Worm (Caenorhabditis elegans) whole organism, young adult: ENCODE measurements around the gene C13A2.3.

Experiments
- B0035.1 ChIP-seq: sonication (generic microtip); optimal IDR thresholded peaks from 2 replicates; lab custom pipeline; 2016; ENCODE audit warnings: missing genetic modification characterization, mild to moderate bottlenecking, missing compliant biosample characterization, missing genotype, missing genetic modification reagents
- D2030.7 ChIP-seq: fragments of 200-800 bp; sonication (Bioruptor generic); IDR thresholded peaks from 2 replicates; pipeline ENCODE4 v1.3.6; 2022; ENCODE audit warnings: missing genetic modification reagents, missing genetic modification characterization, missing compliant biosample characterization
- F39B2.1 ChIP-seq: fragments of 200-800 bp; sonication (Bioruptor generic); IDR thresholded peaks from 2 replicates; pipeline ENCODE4 v1.3.6; 2022; ENCODE audit warnings: missing genetic modification reagents, missing genetic modification characterization, missing compliant biosample characterization
- F52B5.7 ChIP-seq: sonication (generic microtip); optimal IDR thresholded peaks from 2 replicates; lab custom pipeline; 2016; ENCODE audit warnings: mild to moderate bottlenecking, missing genetic modification characterization, missing compliant biosample characterization
- T07F8.4 ChIP-seq: sonication (generic microtip); optimal IDR thresholded peaks from 2 replicates; lab custom pipeline; 2016; ENCODE audit warnings: mild to moderate bottlenecking, missing genetic modification characterization, moderate library complexity, missing compliant biosample characterization
- T26A5.8 ChIP-seq: sonication (generic microtip); optimal IDR thresholded peaks from 2 replicates; lab custom pipeline; 2016; ENCODE audit warnings: missing genetic modification characterization, missing compliant biosample characterization
- Y53F4B.3 ChIP-seq: fragments of 200-800 bp; sonication (Bioruptor generic); IDR thresholded peaks from 2 replicates; pipeline ENCODE4 v1.3.6; 2022; ENCODE audit warnings: missing genetic modification reagents, missing genetic modification characterization, missing compliant biosample characterization
- Y79H2A.3 ChIP-seq: fragments of 200-800 bp; sonication (Bioruptor generic); conservative IDR thresholded peaks from 2 replicates; pipeline ENCODE4 v1.3.6; 2022; ENCODE audit warnings: missing genetic modification reagents, missing genetic modification characterization, missing compliant biosample characterization
- ZK185.1 ChIP-seq: sonication (generic microtip); optimal IDR thresholded peaks from 2 replicates; lab custom pipeline; 2016; ENCODE audit warnings: mild to moderate bottlenecking, missing genetic modification characterization, missing compliant biosample characterization; ENCODE audit not compliant: poor library complexity, severe bottlenecking
- akir-1 ChIP-seq: fragments of 200-800 bp; sonication (Bioruptor generic); optimal IDR thresholded peaks from 2 replicates; lab custom pipeline; 2018; ENCODE audit warnings: mild to moderate bottlenecking, missing genetic modification characterization, moderate library complexity, missing compliant biosample characterization
- atf-7 ChIP-seq: sonication (generic microtip); optimal IDR thresholded peaks from 2 replicates; lab custom pipeline; 2017; ENCODE audit warnings: mild to moderate bottlenecking, missing genetic modification characterization, missing compliant biosample characterization
- ccch-3 ChIP-seq: fragments of 200-800 bp; sonication (Bioruptor generic); optimal IDR thresholded peaks from 2 replicates; lab custom pipeline; 2018; ENCODE audit warnings: mild to moderate bottlenecking, missing genetic modification characterization, missing compliant biosample characterization
- ceh-91 ChIP-seq: fragments of 200-800 bp; sonication (Bioruptor generic); IDR thresholded peaks from 2 replicates; pipeline ENCODE4 v1.3.6; 2022; ENCODE audit warnings: missing genetic modification reagents, missing genetic modification characterization, missing compliant biosample characterization
- die-1 ChIP-seq: sonication (generic microtip); optimal IDR thresholded peaks from 2 replicates; lab custom pipeline; 2016; ENCODE audit warnings: missing genotype, mild to moderate bottlenecking, missing genetic modification characterization, missing compliant biosample characterization
- dox-1 ChIP-seq: fragments of 200-800 bp; sonication (Bioruptor generic); IDR thresholded peaks from 2 replicates; pipeline ENCODE4 v1.3.6; 2022; ENCODE audit warnings: missing genetic modification reagents, missing genetic modification characterization, missing compliant biosample characterization
- egl-44 ChIP-seq: fragments of 200-800 bp; sonication (Bioruptor generic); IDR thresholded peaks from 2 replicates; pipeline ENCODE4 v1.3.6; 2022; ENCODE audit warnings: missing genetic modification reagents, missing genetic modification characterization, missing compliant biosample characterization
- gei-17 ChIP-seq: fragments of 200-800 bp; sonication (Bioruptor generic); optimal IDR thresholded peaks from 2 replicates; lab custom pipeline; 2018; ENCODE audit warnings: mild to moderate bottlenecking, missing genetic modification characterization, missing compliant biosample characterization
- hmg-1.2 ChIP-seq: fragments of 200-800 bp; sonication (Bioruptor generic); IDR thresholded peaks from 2 replicates; pipeline ENCODE4 v1.3.6; 2022; ENCODE audit warnings: missing genetic modification reagents, missing genetic modification characterization, missing compliant biosample characterization
- hrde-1 ChIP-seq: sonication (generic microtip); optimal IDR thresholded peaks from 2 replicates; lab custom pipeline; 2016; ENCODE audit warnings: missing genetic modification characterization, mild to moderate bottlenecking, missing compliant biosample characterization, moderate library complexity, missing genotype, missing genetic modification reagents, borderline replicate concordance
- lag-1 ChIP-seq: fragments of 200-800 bp; sonication (Bioruptor generic); IDR thresholded peaks from 2 replicates; pipeline ENCODE4 v1.3.6; 2022; ENCODE audit warnings: missing genetic modification reagents, missing genetic modification characterization, missing compliant biosample characterization
- let-526 ChIP-seq: fragments of 200-800 bp; sonication (Bioruptor generic); IDR thresholded peaks from 2 replicates; pipeline ENCODE4 v1.3.6; 2022; ENCODE audit warnings: missing genetic modification reagents, missing genetic modification characterization, missing compliant biosample characterization
- lin-35 ChIP-seq, 3 experiments: fragments of 150-350 bp in 2 of 3; sonication (generic microtip) in 1 of 3; optimal IDR thresholded peaks; 2 replicates each; lab custom pipeline; 2014 to 2018; ENCODE audit warnings: missing biosample characterization in 3 of 3, missing genetic modification characterization in 3 of 3, missing genetic modification reagents in 3 of 3
- lir-1 ChIP-seq: fragments of 200-800 bp; sonication (Bioruptor generic); conservative IDR thresholded peaks from 2 replicates; pipeline ENCODE4 v1.3.6; 2022; ENCODE audit warnings: missing genetic modification reagents, missing genetic modification characterization, missing compliant biosample characterization
- madf-6 ChIP-seq: fragments of 200-800 bp; sonication (Bioruptor generic); IDR thresholded peaks from 2 replicates; pipeline ENCODE4 v1.3.6; 2022; ENCODE audit warnings: missing genetic modification reagents, missing genetic modification characterization, missing compliant biosample characterization
- madf-8 ChIP-seq: fragments of 200-800 bp; sonication (Bioruptor generic); conservative IDR thresholded peaks from 2 replicates; pipeline ENCODE4 v1.3.6; 2022; ENCODE audit warnings: missing genetic modification reagents, missing genetic modification characterization, missing compliant biosample characterization
- nfyb-1 ChIP-seq: fragments of 200-800 bp; sonication (Bioruptor generic); IDR thresholded peaks from 2 replicates; pipeline ENCODE4 v1.3.6; 2022; ENCODE audit warnings: missing genetic modification reagents, missing genetic modification characterization, missing compliant biosample characterization
- pha-4 ChIP-seq: fragments of 150-350 bp; sonication (generic microtip); optimal IDR thresholded peaks from 2 replicates; lab custom pipeline; 2014; ENCODE audit warnings: missing biosample characterization, missing genetic modification reagents, missing genetic modification characterization
- sdz-38 ChIP-seq: sonication (generic microtip); optimal IDR thresholded peaks from 2 replicates; lab custom pipeline; 2016; ENCODE audit warnings: missing genotype, missing genetic modification characterization, missing compliant biosample characterization
- snpc-1.1 ChIP-seq: sonication (generic microtip); optimal IDR thresholded peaks from 2 replicates; lab custom pipeline; 2017; ENCODE audit warnings: missing genetic modification characterization, mild to moderate bottlenecking, missing compliant biosample characterization, antibody characterized with exemption, moderate library complexity, missing genotype, missing genetic modification reagents; ENCODE audit not compliant: insufficient read depth
- snpc-3.4 ChIP-seq: sonication (generic microtip); optimal IDR thresholded peaks from 2 replicates; lab custom pipeline; 2017; ENCODE audit warnings: missing genetic modification characterization, mild to moderate bottlenecking, missing compliant biosample characterization, antibody characterized with exemption, moderate library complexity, missing genotype, missing genetic modification reagents
- tbp1 ChIP-seq: fragments of 200-800 bp; sonication (Bioruptor generic); optimal IDR thresholded peaks from 2 replicates; lab custom pipeline; 2018; ENCODE audit warnings: mild to moderate bottlenecking, missing genetic modification characterization, missing compliant biosample characterization
- tbx-9 ChIP-seq: sonication (generic microtip); optimal IDR thresholded peaks from 2 replicates; lab custom pipeline; 2016; ENCODE audit warnings: borderline replicate concordance, missing genetic modification characterization, inconsistent platforms, missing compliant biosample characterization
- tlf-1 ChIP-seq: fragments of 200-800 bp; sonication (Bioruptor generic); optimal IDR thresholded peaks from 2 replicates; lab custom pipeline; 2018; ENCODE audit warnings: mild to moderate bottlenecking, missing genetic modification characterization, missing compliant biosample characterization
- xnd-1 ChIP-seq: sonication (generic microtip); optimal IDR thresholded peaks from 2 replicates; lab custom pipeline; 2016; ENCODE audit warnings: missing genotype, missing genetic modification reagents, missing genetic modification characterization, missing compliant biosample characterization
- ztf-18 ChIP-seq: sonication (generic microtip); optimal IDR thresholded peaks from 2 replicates; lab custom pipeline; 2016; ENCODE audit warnings: missing genotype, mild to moderate bottlenecking, missing genetic modification characterization, missing compliant biosample characterization
- ztf-22 ChIP-seq: fragments of 200-800 bp; sonication (Bioruptor generic); optimal IDR thresholded peaks from 2 replicates; lab custom pipeline; 2018; ENCODE audit warnings: mild to moderate bottlenecking, missing genetic modification characterization, moderate library complexity, missing compliant biosample characterization

Gene C13A2.3

ce11 chrV:7282037-7282436, at the start of gene C13A2.3:
TSS of gene C13A2.3 (plus strand) at chrV:7282337.
- TF ChIP-seq hrde-1 (tag; lab: Kevin White, UChicago) (no peak), dox-1 (GFP tag; lab: Robert Waterston, UW) (no peak), B0035.1 (tag; lab: Kevin White, UChicago) (no peak), let-526 (GFP tag; lab: Robert Waterston, UW) (no peak), xnd-1 (tag; lab: Kevin White, UChicago) (no peak), Y53F4B.3 (GFP tag; lab: Robert Waterston, UW) (no peak), ceh-91 (no peak), D2030.7 (GFP tag; lab: Robert Waterston, UW) (no peak), akir-1 (GFP tag; lab: Kevin White, UChicago) (no peak), ZK185.1 (tag; lab: Kevin White, UChicago) (no peak), F52B5.7 (tag; lab: Kevin White, UChicago) (no peak), hmg-1.2 (GFP tag; lab: Robert Waterston, UW) (no peak), gei-17 (GFP tag; lab: Kevin White, UChicago) (no peak), ztf-18 (tag; lab: Kevin White, UChicago) (no peak), pha-4 (tag; lab: Kevin White, UChicago) (no peak), lir-1 (GFP tag; lab: Robert Waterston, UW) (no peak), nfyb-1 (no peak)

DNA sequence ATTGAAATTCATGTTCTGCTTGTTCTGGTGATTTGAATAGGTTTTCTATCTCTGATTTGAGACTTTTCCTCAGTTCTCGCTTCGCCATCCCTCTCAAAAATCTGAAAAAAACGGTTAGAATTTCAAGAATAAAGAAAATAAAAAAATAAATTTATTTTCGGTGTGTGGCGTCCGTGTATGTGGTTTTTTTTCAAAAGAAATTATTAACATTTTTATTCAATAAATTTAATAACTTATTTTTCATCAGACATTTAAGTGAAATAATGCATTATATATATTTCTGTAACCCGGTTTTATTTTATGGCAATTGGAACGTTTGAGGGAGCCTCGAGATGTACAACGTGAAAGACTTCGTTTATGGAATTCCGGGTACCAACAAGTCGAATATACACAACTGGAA, 47.4 kb upstream of the C13A2.3 start, which contains the start of gene C05C8.5:
C05C8.5 (minus strand) TSS at position 101 of the 400 bp plus-strand sequence.
- no peak for TF ChIP-seq atf-7 (tag; lab: Kevin White, UChicago)
- no peak for TF ChIP-seq ccch-3
- TF ChIP-seq ztf-22 (GFP tag; lab: Kevin White, UChicago): no peak
- no peak for TF ChIP-seq egl-44 (GFP tag; lab: Robert Waterston, UW)
- no peak for TF ChIP-seq die-1

DNA sequence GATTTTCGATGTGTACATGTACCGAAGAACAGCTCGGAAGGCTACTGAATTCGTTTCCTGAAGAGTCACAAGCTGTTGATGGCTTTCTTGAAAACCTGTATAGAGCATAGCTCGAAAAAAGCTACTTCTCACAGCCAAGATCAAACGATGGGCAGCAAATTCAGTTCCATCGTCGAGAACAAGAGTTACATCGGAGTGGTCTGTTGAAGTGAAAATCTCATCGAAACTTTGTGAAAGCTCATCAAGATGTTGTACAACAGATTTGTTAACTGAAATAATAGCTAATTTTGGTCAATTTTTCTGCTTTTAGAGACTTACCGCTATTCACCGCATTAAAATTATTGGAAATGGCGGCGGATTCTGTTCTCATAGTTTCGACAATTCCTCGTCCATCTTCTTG, 45.4 kb upstream of the C13A2.3 start:
- no peak for TF ChIP-seq Y79H2A.3 (GFP tag; lab: Robert Waterston, UW)
- TF ChIP-seq tbx-9: no peak
- TF ChIP-seq T26A5.8 (tag; lab: Kevin White, UChicago): no peak
- no peak for TF ChIP-seq madf-6 (GFP tag; lab: Robert Waterston, UW)
- no peak for TF ChIP-seq snpc-1.1 (tag; lab: Kevin White, UChicago)
- TF ChIP-seq akir-1 (GFP tag; lab: Kevin White, UChicago): no peak
- TF ChIP-seq madf-8: no peak
- no peak for TF ChIP-seq T07F8.4 (tag; lab: Kevin White, UChicago)

- TF ChIP-seq lin-35 (GFP tag; optimal IDR thresholded peaks at IDR 0.05; lab: Kevin White, UChicago): no peak
- TF ChIP-seq tlf-1 (GFP tag; lab: Kevin White, UChicago): no peak
- no peak for TF ChIP-seq sdz-38 (tag; lab: Kevin White, UChicago)
- TF ChIP-seq snpc-1.1 (tag; lab: Kevin White, UChicago): no peak
- no peak for TF ChIP-seq tbp1 (GFP tag; lab: Kevin White, UChicago)
- TF ChIP-seq lag-1 (GFP tag; lab: Robert Waterston, UW): no peak
- no peak for TF ChIP-seq tbx-9
- no peak for TF ChIP-seq nfyb-1
- TF ChIP-seq Y53F4B.3 (GFP tag; lab: Robert Waterston, UW): no peak
- no peak for TF ChIP-seq F39B2.1 (GFP tag; lab: Robert Waterston, UW)
- TF ChIP-seq snpc-3.4 (tag; lab: Kevin White, UChicago): no peak
- TF ChIP-seq atf-7 (tag; lab: Kevin White, UChicago): no peak
These were observed 45.2 kb upstream of the C13A2.3 start, which contains the start of gene hpo-9 for ce11 chrV:7237094-7237132. TSS of gene hpo-9 (minus strand) at chrV:7237130.
